Fruit fly (Drosophila melanogaster) whole organism, embryonic: ENCODE data around the gene Kyat.

Experiments used
- Atf-2 ChIP-seq: fragments of 200-800 bp; sonication (Bioruptor generic); optimal IDR thresholded peaks from 2 replicates; lab custom pipeline; 2016; ENCODE audit warnings: missing biosample characterization, missing genetic modification characterization
- BEAF-32 ChIP-seq: fragments of 200-800 bp; sonication (Bioruptor generic); optimal IDR thresholded peaks from 3 replicates; lab custom pipeline; 2017; ENCODE audit warnings: missing biosample characterization, missing genetic modification characterization, mild to moderate bottlenecking, moderate library complexity, missing genetic modification reagents
- CG10366 ChIP-seq: fragments of 200-800 bp; sonication (Bioruptor generic); IDR thresholded peaks from 2 replicates; pipeline ENCODE4 v1.3.6; 2022; ENCODE audit warnings: missing biosample characterization, missing genetic modification characterization
- CG10654 ChIP-seq: fragments of 200-800 bp; sonication (Bioruptor generic); optimal IDR thresholded peaks from 2 replicates; lab custom pipeline; 2016; ENCODE audit warnings: missing biosample characterization, missing genetic modification characterization
- CG12155 ChIP-seq: fragments of 200-800 bp; sonication (Bioruptor generic); optimal IDR thresholded peaks from 3 replicates; lab custom pipeline; 2016; ENCODE audit warnings: missing biosample characterization, missing genetic modification characterization
- CG1233 ChIP-seq: fragments of 200-800 bp; sonication (Bioruptor generic); optimal IDR thresholded peaks from 4 replicates; lab custom pipeline; 2018; ENCODE audit warnings: missing biosample characterization, mild to moderate bottlenecking, missing genetic modification characterization
- CG17328 ChIP-seq: fragments of 200-800 bp; sonication (Bioruptor generic); IDR thresholded peaks from 2 replicates; pipeline ENCODE4 v1.3.6; 2022; ENCODE audit warnings: missing biosample characterization, missing genetic modification characterization
- CG17912 ChIP-seq: fragments of 200-800 bp; sonication (Bioruptor generic); optimal IDR thresholded peaks from 2 replicates; lab custom pipeline; 2018; ENCODE audit warnings: missing biosample characterization, mild to moderate bottlenecking, missing genetic modification characterization
- CG2129 ChIP-seq: fragments of 200-800 bp; sonication (Bioruptor generic); IDR thresholded peaks from 2 replicates; pipeline ENCODE4 v1.3.6; 2022; ENCODE audit warnings: missing biosample characterization, missing genetic modification characterization; ENCODE audit not compliant: partially characterized antibody
- CG3065 ChIP-seq: fragments of 200-800 bp; sonication (Bioruptor generic); optimal IDR thresholded peaks from 2 replicates; lab custom pipeline; 2016; ENCODE audit warnings: missing biosample characterization, missing genetic modification characterization
- CG3281 ChIP-seq: fragments of 200-800 bp; sonication (Bioruptor generic); optimal IDR thresholded peaks from 3 replicates; lab custom pipeline; 2017; ENCODE audit warnings: missing biosample characterization, mild to moderate bottlenecking, missing genetic modification characterization
- CG33557 ChIP-seq: fragments of 200-800 bp; sonication (Bioruptor generic); optimal IDR thresholded peaks from 2 replicates; lab custom pipeline; 2019; ENCODE audit warnings: missing biosample characterization, mild to moderate bottlenecking, missing genetic modification characterization, moderate library complexity
- CG4730 ChIP-seq: fragments of 200-800 bp; sonication (Bioruptor generic); IDR thresholded peaks from 2 replicates; pipeline ENCODE4 v1.3.6; 2022; ENCODE audit warnings: missing biosample characterization, missing genetic modification characterization
- CG5180 ChIP-seq: fragments of 200-800 bp; sonication (Bioruptor generic); optimal IDR thresholded peaks from 3 replicates; lab custom pipeline; 2017; ENCODE audit warnings: missing biosample characterization, missing genetic modification characterization, mild to moderate bottlenecking, moderate library complexity, missing genetic modification reagents
- CG6689 ChIP-seq: fragments of 200-800 bp; sonication (Bioruptor generic); IDR thresholded peaks from 2 replicates; pipeline ENCODE4 v1.3.6; 2022; ENCODE audit warnings: missing biosample characterization, missing genetic modification characterization
- CG6854 ChIP-seq: fragments of 200-800 bp; sonication (Bioruptor generic); optimal IDR thresholded peaks from 3 replicates; lab custom pipeline; 2017; ENCODE audit warnings: missing biosample characterization, mild to moderate bottlenecking, missing genetic modification characterization
- CG7271 ChIP-seq: fragments of 200-800 bp; sonication (Bioruptor generic); optimal IDR thresholded peaks from 2 replicates; lab custom pipeline; 2018; ENCODE audit warnings: missing biosample characterization, mild to moderate bottlenecking, missing genetic modification characterization, moderate library complexity
- CG7928 ChIP-seq: fragments of 200-800 bp; sonication (Bioruptor generic); optimal IDR thresholded peaks from 2 replicates; lab custom pipeline; 2017; ENCODE audit warnings: missing biosample characterization, mild to moderate bottlenecking, missing genetic modification characterization
- CG9215 ChIP-seq: fragments of 200-800 bp; sonication (Bioruptor generic); IDR thresholded peaks from 2 replicates; pipeline ENCODE4 v1.3.6; 2022; ENCODE audit warnings: missing biosample characterization, missing genetic modification characterization
- D ChIP-seq, 2 experiments: fragments of 200-800 bp in 1 of 2; fragments of >200 bp in 1 of 2; sonication (Bioruptor generic) in 1 of 2; optimal IDR thresholded peaks; 2 replicates in 1 of 2; 3 replicates in 1 of 2; lab custom pipeline; 2017; ENCODE audit warnings: mild to moderate bottlenecking in 1 of 2, missing biosample characterization in 1 of 2, missing genetic modification characterization in 1 of 2, missing genetic modification reagents in 1 of 2
- Dfd ChIP-seq, 2 experiments: fragments of >200 bp; optimal IDR thresholded peaks; 2 replicates each; lab custom pipeline; 2017; ENCODE audit warnings: missing biosample characterization in 2 of 2, missing genetic modification characterization in 2 of 2
- Dip3 ChIP-seq: fragments of 200-800 bp; sonication (Bioruptor generic); optimal IDR thresholded peaks from 3 replicates; lab custom pipeline; 2016; ENCODE audit warnings: missing biosample characterization, missing genetic modification characterization
- Doc3 ChIP-seq: fragments of 200-800 bp; sonication (Bioruptor generic); IDR thresholded peaks from 3 replicates; pipeline ENCODE4 v1.3.6; 2022; ENCODE audit warnings: missing biosample characterization, missing genetic modification characterization; ENCODE audit not compliant: partially characterized antibody
- ERR ChIP-seq: fragments of 200-800 bp; sonication (Bioruptor generic); optimal IDR thresholded peaks from 2 replicates; lab custom pipeline; 2016; ENCODE audit warnings: missing biosample characterization, missing genetic modification characterization
- Fer1 ChIP-seq: fragments of 200-800 bp; sonication (Bioruptor generic); optimal IDR thresholded peaks from 2 replicates; lab custom pipeline; 2017; ENCODE audit warnings: missing biosample characterization, mild to moderate bottlenecking, missing genetic modification characterization
- HLH3B ChIP-seq: fragments of 200-800 bp; sonication (Bioruptor generic); IDR thresholded peaks from 2 replicates; pipeline ENCODE4 v1.3.6; 2022; ENCODE audit warnings: missing biosample characterization, missing genetic modification characterization
- HmgD ChIP-seq: fragments of 200-800 bp; sonication (Bioruptor generic); optimal IDR thresholded peaks from 3 replicates; lab custom pipeline; 2016; ENCODE audit warnings: missing biosample characterization, missing genetic modification characterization
- Mrtf ChIP-seq: fragments of 200-800 bp; sonication (Bioruptor generic); IDR thresholded peaks from 3 replicates; pipeline ENCODE4 v1.3.6; 2022; ENCODE audit warnings: missing biosample characterization, missing genetic modification characterization
- Opbp ChIP-seq: fragments of 200-800 bp; sonication (Bioruptor generic); IDR thresholded peaks from 3 replicates; pipeline ENCODE4 v1.3.6; 2022; ENCODE audit warnings: missing biosample characterization, missing genetic modification characterization; ENCODE audit not compliant: partially characterized antibody
- Spps ChIP-seq: fragments of 200-800 bp; sonication (Bioruptor generic); optimal IDR thresholded peaks from 2 replicates; lab custom pipeline; 2018; ENCODE audit warnings: missing biosample characterization, mild to moderate bottlenecking, missing genetic modification characterization
- az2 ChIP-seq: fragments of 200-800 bp; sonication (Bioruptor generic); optimal IDR thresholded peaks from 3 replicates; lab custom pipeline; 2016; ENCODE audit warnings: missing biosample characterization, missing genetic modification characterization
- cad ChIP-seq: fragments of >200 bp; optimal IDR thresholded peaks from 2 replicates; lab custom pipeline; 2017; ENCODE audit warnings: missing biosample characterization, missing genetic modification characterization
- chif ChIP-seq, 2 experiments: fragments of 200-800 bp; sonication (Bioruptor generic); optimal IDR thresholded peaks; 3 replicates each; lab custom pipeline; 2016; ENCODE audit warnings: missing biosample characterization in 2 of 2, missing genetic modification characterization in 2 of 2
- chm ChIP-seq: fragments of 200-800 bp; sonication (Bioruptor generic); IDR thresholded peaks from 2 replicates; pipeline ENCODE4 v1.3.6; 2022; ENCODE audit warnings: missing biosample characterization, missing genetic modification characterization
- chn ChIP-seq: fragments of 200-800 bp; sonication (Bioruptor generic); optimal IDR thresholded peaks from 2 replicates; lab custom pipeline; 2016; ENCODE audit warnings: missing biosample characterization, missing genetic modification characterization
- eyg ChIP-seq: fragments of 200-800 bp; sonication (Bioruptor generic); optimal IDR thresholded peaks from 3 replicates; lab custom pipeline; 2016; ENCODE audit warnings: missing biosample characterization, missing genetic modification characterization
- fd3F ChIP-seq: fragments of 200-800 bp; sonication (Bioruptor generic); optimal IDR thresholded peaks from 2 replicates; lab custom pipeline; 2018; ENCODE audit warnings: missing biosample characterization, mild to moderate bottlenecking, missing genetic modification characterization, moderate library complexity
- ind ChIP-seq: fragments of 200-800 bp; sonication (Bioruptor generic); optimal IDR thresholded peaks from 3 replicates; lab custom pipeline; 2016; ENCODE audit warnings: missing biosample characterization, missing genetic modification characterization
- insv ChIP-seq, 2 experiments: fragments of 200-800 bp; sonication (Bioruptor generic); optimal IDR thresholded peaks; 3 replicates each; lab custom pipeline; 2016 to 2018; ENCODE audit warnings: missing biosample characterization in 2 of 2, missing genetic modification characterization in 2 of 2
- kah ChIP-seq: fragments of 200-800 bp; sonication (Bioruptor generic); optimal IDR thresholded peaks from 2 replicates; lab custom pipeline; 2018; ENCODE audit warnings: missing biosample characterization, mild to moderate bottlenecking, missing genetic modification characterization
- kni ChIP-seq: fragments of 200-800 bp; sonication (Bioruptor generic); optimal IDR thresholded peaks from 3 replicates; lab custom pipeline; 2017; ENCODE audit warnings: mild to moderate bottlenecking, missing biosample characterization, missing genetic modification reagents, missing genetic modification characterization
- mld ChIP-seq: fragments of 200-800 bp; sonication (Bioruptor generic); IDR thresholded peaks from 3 replicates; pipeline ENCODE4 v1.3.6; 2022; ENCODE audit warnings: missing biosample characterization, missing genetic modification characterization; ENCODE audit not compliant: partially characterized antibody
- org-1 ChIP-seq: fragments of 200-800 bp; sonication (Bioruptor generic); optimal IDR thresholded peaks from 2 replicates; lab custom pipeline; 2017; ENCODE audit warnings: missing biosample characterization, missing genetic modification characterization
- pnt ChIP-seq: fragments of 200-800 bp; sonication (Bioruptor generic); optimal IDR thresholded peaks from 3 replicates; lab custom pipeline; 2016; ENCODE audit warnings: missing biosample characterization, missing genetic modification characterization
- pros ChIP-seq: fragments of 200-800 bp; sonication (Bioruptor generic); optimal IDR thresholded peaks from 3 replicates; lab custom pipeline; 2019; ENCODE audit warnings: missing biosample characterization, mild to moderate bottlenecking, missing genetic modification characterization, moderate library complexity
- ro ChIP-seq: fragments of 200-800 bp; sonication (Bioruptor generic); IDR thresholded peaks from 2 replicates; pipeline ENCODE4 v1.3.6; 2022; ENCODE audit warnings: missing biosample characterization, missing genetic modification characterization
- ssp ChIP-seq: fragments of 200-800 bp; sonication (Bioruptor generic); IDR thresholded peaks from 2 replicates; pipeline ENCODE4 v1.3.6; 2022; ENCODE audit warnings: missing biosample characterization, missing genetic modification characterization
- stwl ChIP-seq: fragments of 200-800 bp; sonication (Bioruptor generic); optimal IDR thresholded peaks from 3 replicates; lab custom pipeline; 2018; ENCODE audit warnings: missing biosample characterization, mild to moderate bottlenecking, missing genetic modification characterization, moderate library complexity
- tgo ChIP-seq: fragments of 200-800 bp; sonication (Bioruptor generic); IDR thresholded peaks from 3 replicates; pipeline ENCODE4 v1.3.6; 2022; ENCODE audit warnings: missing biosample characterization, missing genetic modification characterization
- z ChIP-seq: fragments of 200-800 bp; sonication (Bioruptor generic); IDR thresholded peaks from 3 replicates; pipeline ENCODE4 v1.3.6; 2022; ENCODE audit warnings: missing biosample characterization, missing genetic modification characterization

Gene Kyat

DNA sequence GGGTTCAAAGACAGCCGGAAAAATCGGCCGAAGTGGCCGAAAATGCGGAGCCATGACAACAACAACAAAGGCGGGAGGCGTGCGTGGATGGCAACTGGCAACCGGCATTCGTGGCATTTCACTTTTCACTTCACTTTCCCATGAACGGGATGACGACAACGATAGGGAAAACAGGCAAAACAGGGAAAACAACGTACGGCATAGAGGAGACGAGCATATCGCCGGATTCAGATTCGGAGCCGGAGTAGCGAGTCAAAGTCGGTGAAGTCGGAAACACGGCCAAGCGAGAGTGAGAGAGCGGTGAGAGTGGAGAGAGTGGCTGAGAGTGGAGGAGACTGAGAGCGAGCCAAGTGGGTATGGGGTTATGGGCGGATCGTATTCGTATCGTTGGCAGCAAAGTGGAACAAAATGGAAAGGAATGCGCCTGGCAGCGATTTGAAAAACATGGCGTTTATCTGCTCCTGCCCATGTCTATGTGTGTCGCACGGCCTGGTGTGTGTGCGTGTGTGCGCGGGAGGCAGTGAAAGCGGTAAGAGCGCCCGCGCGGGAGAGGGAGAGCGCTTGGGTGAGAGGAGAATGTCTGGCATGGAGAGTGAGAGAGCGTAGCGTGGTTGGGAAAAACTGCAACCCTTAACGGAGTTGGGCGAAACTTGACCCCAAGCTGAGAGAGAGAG is 48.8 kb downstream of the Kyat start (continued):
- TF ChIP-seq CG9215 (no peak), Spps (peak; percentile 34), ind (GFP tag; lab: Kevin White, UChicago) (no peak), HmgD (GFP tag; lab: Kevin White, UChicago) (no peak), Dfd (GFP tag; optimal IDR thresholded peaks at IDR 0.05; lab: Kevin White, UChicago) (no peak), Doc3 (GFP tag; lab: Robert Waterston, UW) (0 out of 3 replicates have a peak, but pooled peaks have one; percentile 43), CG10366 (GFP tag; lab: Robert Waterston, UW) (no peak), ssp (GFP tag; lab: Robert Waterston, UW) (no peak), D (optimal IDR thresholded peaks at IDR 0.05; lab: Kevin White, UChicago) (peak; percentile 70), D (GFP tag; optimal IDR thresholded peaks at IDR 0.05; lab: Kevin White, UChicago) (no peak), cad (GFP tag; lab: Kevin White, UChicago) (peak; percentile 31), Dip3 (GFP tag; lab: Kevin White, UChicago) (no peak), HLH3B (GFP tag; lab: Robert Waterston, UW) (no peak), CG3065 (GFP tag; lab: Kevin White, UChicago) (no peak), CG3281 (GFP tag; lab: Kevin White, UChicago) (no peak), CG1233 (GFP tag; lab: Kevin White, UChicago) (no peak), CG4730 (GFP tag; lab: Robert Waterston, UW) (no peak), CG17328 (no peak), Fer1 (GFP tag; lab: Kevin White, UChicago) (no peak), ERR (no peak), insv (GFP tag; optimal IDR thresholded peaks at IDR 0.05; lab: Kevin White, UChicago) (peak in 1 of 2 experiments; percentile 34), chm (no peak; the same call in 1 of the 2 replicates), fd3F (GFP tag; lab: Kevin White, UChicago) (no peak), CG33557 (GFP tag; lab: Kevin White, UChicago) (peak; percentile 80), pnt (no peak), CG12155 (peak; percentile 64), z (GFP tag; lab: Robert Waterston, UW) (0 out of 3 replicates have a peak, but pooled peaks have one; percentile 45), CG5180 (GFP tag; lab: Kevin White, UChicago) (no peak), stwl (tag; lab: Kevin White, UChicago) (no peak), CG6689 (no peak), eyg (GFP tag; lab: Kevin White, UChicago) (no peak), tgo (no peak), CG17912 (GFP tag; lab: Kevin White, UChicago) (no peak), CG6854 (no peak), mld (GFP tag; lab: Robert Waterston, UW) (no peak), Opbp (peak; percentile 46; the same call in 1 of the 3 replicates), CG10654 (no peak), chn (GFP tag; lab: Kevin White, UChicago) (peak; percentile 31), kni (GFP tag; lab: Kevin White, UChicago) (peak; percentile 95), org-1 (no peak), ro (GFP tag; lab: Robert Waterston, UW) (no peak), pros (peak; percentile 89), CG2129 (0 out of 2 replicates have a peak, but pooled peaks have one; percentile 16), az2 (GFP tag; lab: Kevin White, UChicago) (no peak), CG7928 (no peak), Mrtf (no peak), chif (GFP tag; optimal IDR thresholded peaks at IDR 0.05; lab: Kevin White, UChicago) (no peak), Atf-2 (no peak), CG7271 (tag; lab: Kevin White, UChicago) (peak; percentile 44), BEAF-32 (GFP tag; lab: Kevin White, UChicago) (no peak), kah (GFP tag; lab: Kevin White, UChicago) (no peak)
